Fruit fly (Drosophila melanogaster) whole organism, embryonic: Measurements from ENCODE around the gene CG5196.

Experiments used
- ATbp ChIP-seq: fragments of 200-800 bp; sonication (Bioruptor generic); optimal IDR thresholded peaks from 2 replicates; lab custom pipeline; 2017; ENCODE audit warnings: missing biosample characterization, mild to moderate bottlenecking, missing genetic modification characterization, missing genetic modification reagents
- Abd-B ChIP-seq: fragments of 200-800 bp; sonication (Bioruptor generic); optimal IDR thresholded peaks from 2 replicates; lab custom pipeline; 2018; ENCODE audit warnings: missing biosample characterization, mild to moderate bottlenecking, missing genetic modification characterization, moderate library complexity
- CG10209 ChIP-seq: fragments of 200-800 bp; sonication (Bioruptor generic); optimal IDR thresholded peaks from 3 replicates; lab custom pipeline; 2017; ENCODE audit warnings: missing biosample characterization, mild to moderate bottlenecking, missing genetic modification characterization, missing genetic modification reagents
- CG10654 ChIP-seq: fragments of 200-800 bp; sonication (Bioruptor generic); optimal IDR thresholded peaks from 2 replicates; lab custom pipeline; 2016; ENCODE audit warnings: missing biosample characterization, missing genetic modification characterization
- CG11093 ChIP-seq: fragments of 200-800 bp; sonication (Bioruptor generic); IDR thresholded peaks from 3 replicates; pipeline ENCODE4 v1.3.6; 2022; ENCODE audit warnings: missing biosample characterization, missing genetic modification characterization
- CG11398 ChIP-seq: fragments of 200-800 bp; sonication (Bioruptor generic); optimal IDR thresholded peaks from 2 replicates; lab custom pipeline; 2016; ENCODE audit warnings: missing biosample characterization, missing genetic modification characterization
- CG11456 ChIP-seq: fragments of 200-800 bp; sonication (Bioruptor generic); IDR thresholded peaks from 3 replicates; pipeline ENCODE4 v1.3.6; 2022; ENCODE audit warnings: missing biosample characterization, missing genetic modification characterization
- CG14965 ChIP-seq: fragments of 200-800 bp; sonication (Bioruptor generic); optimal IDR thresholded peaks from 2 replicates; lab custom pipeline; 2016; ENCODE audit warnings: missing biosample characterization, missing genetic modification characterization, borderline replicate concordance
- CG17802 ChIP-seq: fragments of 200-800 bp; sonication (Bioruptor generic); optimal IDR thresholded peaks from 2 replicates; lab custom pipeline; 2018; ENCODE audit warnings: missing biosample characterization, mild to moderate bottlenecking, missing genetic modification characterization, moderate library complexity
- CG1792 ChIP-seq: fragments of 200-800 bp; sonication (Bioruptor generic); optimal IDR thresholded peaks from 2 replicates; lab custom pipeline; 2016; ENCODE audit warnings: missing biosample characterization, missing genetic modification characterization
- CG31441 ChIP-seq: fragments of 200-800 bp; sonication (Bioruptor generic); IDR thresholded peaks from 2 replicates; pipeline ENCODE4 v1.3.6; 2022; ENCODE audit warnings: missing biosample characterization, missing genetic modification characterization
- CG4360 ChIP-seq: fragments of 200-800 bp; sonication (Bioruptor generic); IDR thresholded peaks from 2 replicates; pipeline ENCODE4 v1.3.6; 2022; ENCODE audit warnings: missing biosample characterization, missing genetic modification characterization
- CG5245 ChIP-seq: fragments of 200-800 bp; sonication (Bioruptor generic); optimal IDR thresholded peaks from 3 replicates; lab custom pipeline; 2016; ENCODE audit warnings: missing biosample characterization, missing genetic modification characterization
- CG5953 ChIP-seq: fragments of 200-800 bp; sonication (Bioruptor generic); IDR thresholded peaks from 2 replicates; pipeline ENCODE4 v1.3.6; 2022; ENCODE audit warnings: missing biosample characterization, missing genetic modification characterization
- CG6654 ChIP-seq: fragments of 200-800 bp; sonication (Bioruptor generic); optimal IDR thresholded peaks from 2 replicates; lab custom pipeline; 2017; ENCODE audit warnings: missing biosample characterization, mild to moderate bottlenecking, missing genetic modification characterization
- CG7556 ChIP-seq: fragments of 200-800 bp; sonication (Bioruptor generic); optimal IDR thresholded peaks from 2 replicates; lab custom pipeline; 2017; ENCODE audit warnings: missing biosample characterization, mild to moderate bottlenecking, missing genetic modification characterization
- CG8281 ChIP-seq: fragments of 200-800 bp; sonication (Bioruptor generic); optimal IDR thresholded peaks from 2 replicates; lab custom pipeline; 2018; ENCODE audit warnings: missing biosample characterization, mild to moderate bottlenecking, missing genetic modification characterization, moderate library complexity
- D19B ChIP-seq: fragments of 200-800 bp; sonication (Bioruptor generic); optimal IDR thresholded peaks from 2 replicates; lab custom pipeline; 2017; ENCODE audit warnings: missing biosample characterization, mild to moderate bottlenecking, missing genetic modification characterization
- Dll ChIP-seq: fragments of 200-800 bp; sonication (Bioruptor generic); IDR thresholded peaks from 4 replicates; pipeline ENCODE4 v1.3.6; 2022; ENCODE audit warnings: missing biosample characterization, missing genetic modification characterization; ENCODE audit not compliant: partially characterized antibody
- Fer1 ChIP-seq: fragments of 200-800 bp; sonication (Bioruptor generic); optimal IDR thresholded peaks from 2 replicates; lab custom pipeline; 2017; ENCODE audit warnings: missing biosample characterization, mild to moderate bottlenecking, missing genetic modification characterization
- Fer2 ChIP-seq: fragments of 200-800 bp; sonication (Bioruptor generic); optimal IDR thresholded peaks from 2 replicates; lab custom pipeline; 2018; ENCODE audit warnings: missing biosample characterization, mild to moderate bottlenecking, missing genetic modification characterization, moderate library complexity
- HLHmδ ChIP-seq: fragments of 200-800 bp; sonication (Bioruptor generic); optimal IDR thresholded peaks from 2 replicates; lab custom pipeline; 2018; ENCODE audit warnings: missing biosample characterization, mild to moderate bottlenecking, missing genetic modification characterization, moderate library complexity
- Hr78 ChIP-seq, 2 experiments: fragments of 200-800 bp in 1 of 2; fragments of >200 bp in 1 of 2; sonication (Bioruptor generic) in 1 of 2; optimal IDR thresholded peaks; 2 replicates each; lab custom pipeline; 2017 to 2019; ENCODE audit warnings: missing biosample characterization in 2 of 2, missing genetic modification characterization in 2 of 2, mild to moderate bottlenecking in 1 of 2, moderate library complexity in 1 of 2
- MTF-1 ChIP-seq: fragments of 200-800 bp; sonication (Bioruptor generic); optimal IDR thresholded peaks from 2 replicates; lab custom pipeline; 2018; ENCODE audit warnings: missing biosample characterization, mild to moderate bottlenecking, missing genetic modification characterization, borderline replicate concordance
- NC2β ChIP-seq: fragments of 200-800 bp; sonication (Bioruptor generic); optimal IDR thresholded peaks from 2 replicates; lab custom pipeline; 2016; ENCODE audit warnings: missing biosample characterization, missing genetic modification characterization
- Opbp ChIP-seq: fragments of 200-800 bp; sonication (Bioruptor generic); IDR thresholded peaks from 3 replicates; pipeline ENCODE4 v1.3.6; 2022; ENCODE audit warnings: missing biosample characterization, missing genetic modification characterization; ENCODE audit not compliant: partially characterized antibody
- Trl ChIP-seq, 3 experiments: fragments of >200 bp in 2 of 3; fragments of 200-800 bp in 1 of 3; sonication (Bioruptor generic) in 1 of 3; optimal IDR thresholded peaks; 2 replicates in 1 of 3; 3 replicates in 2 of 3; lab custom pipeline; 2016 to 2017; ENCODE audit warnings: missing biosample characterization in 1 of 3, missing genetic modification characterization in 1 of 3
- amos ChIP-seq: fragments of 200-800 bp; sonication (Bioruptor generic); IDR thresholded peaks from 2 replicates; pipeline ENCODE4 v1.3.6; 2022; ENCODE audit warnings: missing biosample characterization, missing genetic modification characterization; ENCODE audit not compliant: partially characterized antibody
- ara ChIP-seq: fragments of 200-800 bp; sonication (Bioruptor generic); IDR thresholded peaks from 2 replicates; pipeline ENCODE4 v1.3.6; 2022; ENCODE audit warnings: missing biosample characterization, missing genetic modification characterization
- ash1 ChIP-seq: fragments of 200-800 bp; sonication (Bioruptor generic); optimal IDR thresholded peaks from 2 replicates; lab custom pipeline; 2018; ENCODE audit warnings: missing biosample characterization, mild to moderate bottlenecking, missing genetic modification characterization
- chn ChIP-seq: fragments of 200-800 bp; sonication (Bioruptor generic); optimal IDR thresholded peaks from 2 replicates; lab custom pipeline; 2016; ENCODE audit warnings: missing biosample characterization, missing genetic modification characterization
- esg ChIP-seq: fragments of 200-800 bp; sonication (Bioruptor generic); conservative IDR thresholded peaks from 2 replicates; pipeline ENCODE4 v1.3.6; 2022; ENCODE audit warnings: missing biosample characterization, missing genetic modification characterization
- exex ChIP-seq: fragments of 200-800 bp; sonication (Bioruptor generic); optimal IDR thresholded peaks from 4 replicates; lab custom pipeline; 2018; ENCODE audit warnings: missing biosample characterization, mild to moderate bottlenecking, missing genetic modification characterization, moderate library complexity
- grau ChIP-seq: fragments of 200-800 bp; optimal IDR thresholded peaks from 3 replicates; lab custom pipeline; 2019; ENCODE audit warnings: missing biosample characterization, mild to moderate bottlenecking, missing genetic modification characterization, moderate library complexity
- grn ChIP-seq: fragments of 200-800 bp; sonication (Bioruptor generic); optimal IDR thresholded peaks from 3 replicates; lab custom pipeline; 2017; ENCODE audit warnings: missing biosample characterization, missing genetic modification characterization
- inv ChIP-seq: fragments of 200-800 bp; sonication (Bioruptor generic); IDR thresholded peaks from 2 replicates; pipeline ENCODE4 v1.3.6; 2022; ENCODE audit warnings: missing biosample characterization, missing genetic modification characterization; ENCODE audit not compliant: partially characterized antibody
- ken ChIP-seq: fragments of 200-800 bp; sonication (Bioruptor generic); IDR thresholded peaks from 3 replicates; pipeline ENCODE4 v1.3.6; 2022; ENCODE audit warnings: missing biosample characterization, missing genetic modification characterization
- knrl ChIP-seq: fragments of 200-800 bp; sonication (Bioruptor generic); IDR thresholded peaks from 3 replicates; pipeline ENCODE4 v1.3.6; 2022; ENCODE audit warnings: missing biosample characterization, missing genetic modification characterization; ENCODE audit not compliant: partially characterized antibody
- nerfin-1 ChIP-seq: fragments of 200-800 bp; sonication (Bioruptor generic); optimal IDR thresholded peaks from 3 replicates; lab custom pipeline; 2019; ENCODE audit warnings: missing biosample characterization, mild to moderate bottlenecking, missing genetic modification characterization, moderate library complexity
- nom ChIP-seq: fragments of 200-800 bp; sonication (Bioruptor generic); optimal IDR thresholded peaks from 2 replicates; lab custom pipeline; 2017; ENCODE audit warnings: missing biosample characterization, missing genetic modification characterization, mild to moderate bottlenecking, moderate library complexity, missing genetic modification reagents
- oc ChIP-seq: fragments of 200-800 bp; sonication (Bioruptor generic); optimal IDR thresholded peaks from 2 replicates; lab custom pipeline; 2018; ENCODE audit warnings: missing biosample characterization, mild to moderate bottlenecking, missing genetic modification characterization, moderate library complexity
- phol ChIP-seq: fragments of 200-800 bp; sonication (Bioruptor generic); optimal IDR thresholded peaks from 3 replicates; lab custom pipeline; 2018; ENCODE audit warnings: missing biosample characterization, mild to moderate bottlenecking, missing genetic modification characterization, moderate library complexity
- prd ChIP-seq, 3 experiments: fragments of >200 bp in 2 of 3; fragments of 200-800 bp in 1 of 3; sonication (Bioruptor generic) in 1 of 3; optimal IDR thresholded peaks in 2 of 3; IDR thresholded peaks in 1 of 3; 2 replicates in 2 of 3; 3 replicates in 1 of 3; pipeline versions ENCODE4 v1.3.6 to Lab custom; 2017 to 2022; ENCODE audit warnings: missing biosample characterization in 1 of 3, missing genetic modification characterization in 1 of 3
- sens ChIP-seq: fragments of 200-800 bp; sonication (Bioruptor generic); peaks from one replicate; lab custom pipeline; 2016; ENCODE audit warnings: missing biosample characterization, missing genetic modification characterization
- sens-2 ChIP-seq: fragments of 200-800 bp; sonication (Bioruptor generic); IDR thresholded peaks from 2 replicates; pipeline ENCODE4 v1.3.6; 2022; ENCODE audit warnings: missing biosample characterization, missing genetic modification characterization
- seq ChIP-seq: fragments of 200-800 bp; sonication (Bioruptor generic); IDR thresholded peaks from 2 replicates; pipeline ENCODE4 v1.3.6; 2022; ENCODE audit warnings: missing biosample characterization, missing genetic modification characterization
- trem ChIP-seq: fragments of 200-800 bp; optimal IDR thresholded peaks from 3 replicates; lab custom pipeline; 2019; ENCODE audit warnings: missing biosample characterization, mild to moderate bottlenecking, missing genetic modification characterization, moderate library complexity
- zf30C ChIP-seq: fragments of 200-800 bp; sonication (Bioruptor generic); optimal IDR thresholded peaks from 3 replicates; lab custom pipeline; 2018; ENCODE audit warnings: missing biosample characterization, mild to moderate bottlenecking, missing genetic modification characterization

CG5196 gene

dm6 chr3R:12449617-12450242 is 41.6 kb downstream of the CG5196 start (continued):
- TF ChIP-seq Hr78 (GFP tag; optimal IDR thresholded peaks at IDR 0.05; lab: Kevin White, UChicago) (peak in 1 of 2 experiments; percentile 62), CG8281 (peak; percentile 1), D19B (GFP tag; lab: Kevin White, UChicago) (no peak), Fer1 (no peak), trem (tag; lab: Kevin White, UChicago) (no peak), grn (GFP tag; lab: Kevin White, UChicago) (no peak), ara (GFP tag; lab: Robert Waterston, UW) (no peak), Dll (no peak), phol (no peak), amos (GFP tag; lab: Robert Waterston, UW) (no peak), CG31441 (GFP tag; lab: Robert Waterston, UW) (no peak), CG14965 (GFP tag; lab: Kevin White, UChicago) (no peak), CG6654 (no peak), Abd-B (GFP tag; lab: Kevin White, UChicago) (no peak), chn (GFP tag; lab: Kevin White, UChicago) (peak; percentile 49), ash1 (GFP tag; lab: Kevin White, UChicago) (no peak), CG10209 (GFP tag; lab: Kevin White, UChicago) (no peak), grau (tag; lab: Kevin White, UChicago) (no peak), CG1792 (GFP tag; lab: Kevin White, UChicago) (no peak), nom (peak; percentile 60), sens (GFP tag; lab: Kevin White, UChicago) (peak; percentile 56), CG11398 (GFP tag; lab: Kevin White, UChicago) (no peak), CG5245 (GFP tag; lab: Kevin White, UChicago) (no peak), knrl (GFP tag; lab: Robert Waterston, UW) (no peak), Opbp (0 out of 3 replicates have a peak, but pooled peaks have one; percentile 25), prd (optimal IDR thresholded peaks at IDR 0.05; lab: Kevin White, UChicago) (no peak), prd (GFP tag; IDR thresholded peaks at IDR 0.05; lab: Robert Waterston, UW) (no peak), CG11456 (GFP tag; lab: Robert Waterston, UW) (0 out of 3 replicates have a peak, but pooled peaks have one; percentile 3), CG17802 (no peak), exex (peak; percentile 10), seq (GFP tag; lab: Robert Waterston, UW) (peak; percentile 48), CG7556 (no peak), esg (GFP tag; lab: Robert Waterston, UW) (no peak), CG4360 (GFP tag; lab: Robert Waterston, UW) (peak; percentile 37; the same call in 1 of the 2 replicates), nerfin-1 (tag; lab: Kevin White, UChicago) (peak; percentile 78), sens-2 (GFP tag; lab: Robert Waterston, UW) (no peak), ken (GFP tag; lab: Robert Waterston, UW) (no peak), NC2β (GFP tag; lab: Kevin White, UChicago) (no peak), CG5953 (GFP tag; lab: Robert Waterston, UW) (0 out of 2 replicates have a peak, but pooled peaks have one; percentile 19), MTF-1 (GFP tag; lab: Kevin White, UChicago) (no peak), inv (GFP tag; lab: Robert Waterston, UW) (no peak), ATbp (peak; percentile 20), zf30C (GFP tag; lab: Kevin White, UChicago) (peak; percentile 72), HLHmδ (GFP tag; lab: Kevin White, UChicago) (no peak), Trl (optimal IDR thresholded peaks at IDR 0.05; lab: Kevin White, UChicago) (peak; percentile 35 to 58), Trl (GFP tag; optimal IDR thresholded peaks at IDR 0.05; lab: Kevin White, UChicago) (no peak), oc (tag; lab: Kevin White, UChicago) (no peak), CG10654 (GFP tag; lab: Kevin White, UChicago) (no peak), CG11093 (GFP tag; lab: Robert Waterston, UW) (no peak), Fer2 (tag; lab: Kevin White, UChicago) (no peak)
